Fruit fly (Drosophila melanogaster) whole organism, prepupa: Measurements from ENCODE around the gene CG13707.
A peak's percentile ranks its signal among the peaks of the same experiment; 100 is the strongest.

ENCODE experiments used
- Blimp-1 ChIP-seq: fragments of 200-800 bp; sonication (Bioruptor generic); optimal IDR thresholded peaks from 3 replicates; lab custom pipeline; 2017; ENCODE audit warnings: missing biosample characterization, missing genetic modification characterization, mild to moderate bottlenecking, moderate library complexity, missing genetic modification reagents
- CG10631 ChIP-seq: fragments of 200-800 bp; sonication (Bioruptor generic); optimal IDR thresholded peaks from 2 replicates; lab custom pipeline; 2016; ENCODE audit warnings: missing biosample characterization, missing genetic modification characterization
- CG10669 ChIP-seq: fragments of 200-800 bp; sonication (Bioruptor generic); optimal IDR thresholded peaks from 3 replicates; lab custom pipeline; 2018; ENCODE audit warnings: missing biosample characterization, mild to moderate bottlenecking, missing genetic modification characterization, moderate library complexity
- CG11762 ChIP-seq: fragments of 200-800 bp; sonication (Bioruptor generic); optimal IDR thresholded peaks from 3 replicates; lab custom pipeline; 2016; ENCODE audit warnings: missing biosample characterization, missing genetic modification characterization; ENCODE audit not compliant: insufficient read depth
- CG15336 ChIP-seq: fragments of 200-800 bp; sonication (Bioruptor generic); IDR thresholded peaks from 2 replicates; pipeline ENCODE4 v1.3.6; 2022; ENCODE audit warnings: missing biosample characterization, missing genetic modification characterization
- CG1621 ChIP-seq: fragments of 200-800 bp; sonication (Bioruptor generic); optimal IDR thresholded peaks from 3 replicates; lab custom pipeline; 2018; ENCODE audit warnings: missing biosample characterization, mild to moderate bottlenecking, missing genetic modification characterization
- CG16779 ChIP-seq: fragments of 200-800 bp; sonication (Bioruptor generic); optimal IDR thresholded peaks from 3 replicates; lab custom pipeline; 2017; ENCODE audit warnings: missing biosample characterization, mild to moderate bottlenecking, missing genetic modification characterization
- CG3032 ChIP-seq: fragments of 200-800 bp; optimal IDR thresholded peaks from 2 replicates; lab custom pipeline; 2019; ENCODE audit warnings: missing biosample characterization, mild to moderate bottlenecking, missing genetic modification characterization, moderate library complexity
- CG31627 ChIP-seq: fragments of 200-800 bp; sonication (Bioruptor generic); optimal IDR thresholded peaks from 3 replicates; lab custom pipeline; 2016; ENCODE audit warnings: missing biosample characterization, missing genetic modification characterization
- CG32006 ChIP-seq: fragments of 200-800 bp; sonication (Bioruptor generic); optimal IDR thresholded peaks from 3 replicates; lab custom pipeline; 2017; ENCODE audit warnings: missing biosample characterization, mild to moderate bottlenecking, missing genetic modification characterization
- CG34406 ChIP-seq: fragments of 200-800 bp; sonication (Bioruptor generic); optimal IDR thresholded peaks from 3 replicates; lab custom pipeline; 2016; ENCODE audit warnings: missing biosample characterization, missing genetic modification characterization
- CG3919 ChIP-seq: fragments of 200-800 bp; sonication (Bioruptor generic); optimal IDR thresholded peaks from 3 replicates; lab custom pipeline; 2016; ENCODE audit warnings: missing biosample characterization, missing genetic modification characterization
- CG6792 ChIP-seq: fragments of 200-800 bp; sonication (Bioruptor generic); optimal IDR thresholded peaks from 3 replicates; lab custom pipeline; 2016; ENCODE audit warnings: missing biosample characterization, missing genetic modification characterization
- CG6808 ChIP-seq: fragments of 200-800 bp; sonication (Bioruptor generic); optimal IDR thresholded peaks from 3 replicates; lab custom pipeline; 2017; ENCODE audit warnings: missing biosample characterization, missing genetic modification characterization, mild to moderate bottlenecking, moderate library complexity, missing genetic modification reagents
- CG7368 ChIP-seq: fragments of 200-800 bp; sonication (Bioruptor generic); optimal IDR thresholded peaks from 3 replicates; lab custom pipeline; 2016; ENCODE audit warnings: missing biosample characterization, missing genetic modification characterization
- CG8632 ChIP-seq: fragments of 200-800 bp; sonication (Bioruptor generic); optimal IDR thresholded peaks from 3 replicates; lab custom pipeline; 2016; ENCODE audit warnings: missing biosample characterization, missing genetic modification characterization
- Eip75B ChIP-seq: fragments of 200-800 bp; sonication (Bioruptor generic); optimal IDR thresholded peaks from 3 replicates; lab custom pipeline; 2016; ENCODE audit warnings: missing biosample characterization, missing genetic modification characterization
- Eip93F ChIP-seq: fragments of 200-800 bp; sonication (Bioruptor generic); optimal IDR thresholded peaks from 2 replicates; lab custom pipeline; 2016; ENCODE audit warnings: missing biosample characterization, mild to moderate bottlenecking, missing genetic modification characterization
- Ets21C ChIP-seq: fragments of 200-800 bp; sonication (Bioruptor generic); optimal IDR thresholded peaks from 3 replicates; lab custom pipeline; 2016; ENCODE audit warnings: missing biosample characterization, missing genetic modification characterization
- Gug ChIP-seq: fragments of 200-800 bp; sonication (Bioruptor generic); IDR thresholded peaks from 2 replicates; pipeline ENCODE4 v1.3.6; 2022; ENCODE audit warnings: missing biosample characterization, missing genetic modification characterization
- Hr39 ChIP-seq: fragments of 200-800 bp; sonication (Bioruptor generic); optimal IDR thresholded peaks from 2 replicates; lab custom pipeline; 2016; ENCODE audit warnings: missing biosample characterization, missing genetic modification characterization
- Hr4 ChIP-seq: fragments of 200-800 bp; sonication (Bioruptor generic); optimal IDR thresholded peaks from 3 replicates; lab custom pipeline; 2016; ENCODE audit warnings: missing biosample characterization, missing genetic modification characterization
- Lpt ChIP-seq: fragments of 200-800 bp; sonication (Bioruptor generic); optimal IDR thresholded peaks from 3 replicates; lab custom pipeline; 2016; ENCODE audit warnings: missing biosample characterization, missing genetic modification characterization
- OdsH ChIP-seq: fragments of 200-800 bp; sonication (Bioruptor generic); optimal IDR thresholded peaks from 3 replicates; lab custom pipeline; 2016; ENCODE audit warnings: missing biosample characterization, missing genetic modification characterization
- Smox ChIP-seq: fragments of 200-800 bp; sonication (Bioruptor generic); optimal IDR thresholded peaks from 3 replicates; lab custom pipeline; 2016; ENCODE audit warnings: missing biosample characterization, missing genetic modification characterization
- Sox102F ChIP-seq: fragments of 200-800 bp; sonication (Bioruptor generic); optimal IDR thresholded peaks from 2 replicates; lab custom pipeline; 2016; ENCODE audit warnings: missing biosample characterization, mild to moderate bottlenecking, missing genetic modification characterization
- Sox14 ChIP-seq: fragments of 200-800 bp; sonication (Bioruptor generic); optimal IDR thresholded peaks from 3 replicates; lab custom pipeline; 2016; ENCODE audit warnings: missing biosample characterization, missing genetic modification characterization
- acj6 ChIP-seq: fragments of 200-800 bp; sonication (Bioruptor generic); optimal IDR thresholded peaks from 3 replicates; lab custom pipeline; 2016; ENCODE audit warnings: missing biosample characterization, missing genetic modification characterization
- cyc ChIP-seq: fragments of 200-800 bp; sonication (Bioruptor generic); optimal IDR thresholded peaks from 3 replicates; lab custom pipeline; 2016; ENCODE audit warnings: missing biosample characterization, missing genetic modification characterization
- dac ChIP-seq: fragments of 200-800 bp; sonication (Bioruptor generic); optimal IDR thresholded peaks from 2 replicates; lab custom pipeline; 2017; ENCODE audit warnings: missing biosample characterization, mild to moderate bottlenecking, missing genetic modification characterization
- eg ChIP-seq: fragments of 200-800 bp; sonication (Bioruptor generic); IDR thresholded peaks from 3 replicates; pipeline ENCODE4 v1.3.6; 2022; ENCODE audit warnings: missing biosample characterization, missing genetic modification characterization
- fd59A ChIP-seq: fragments of 200-800 bp; sonication (Bioruptor generic); optimal IDR thresholded peaks from 2 replicates; lab custom pipeline; 2017; ENCODE audit warnings: missing biosample characterization, mild to moderate bottlenecking, missing genetic modification characterization, missing genetic modification reagents
- fd85E ChIP-seq: fragments of 200-800 bp; sonication (Bioruptor generic); optimal IDR thresholded peaks from 3 replicates; lab custom pipeline; 2016; ENCODE audit warnings: missing biosample characterization, missing genetic modification characterization
- fkh ChIP-seq: fragments of 200-800 bp; sonication (Bioruptor generic); optimal IDR thresholded peaks from 3 replicates; lab custom pipeline; 2017; ENCODE audit warnings: missing biosample characterization, mild to moderate bottlenecking, missing genetic modification characterization, moderate library complexity
- salr ChIP-seq, 2 experiments: fragments of 200-800 bp; sonication (Bioruptor generic); optimal IDR thresholded peaks; 3 replicates each; lab custom pipeline; 2016 to 2018; ENCODE audit warnings: missing biosample characterization in 2 of 2, missing genetic modification characterization in 2 of 2, mild to moderate bottlenecking in 1 of 2
- svp ChIP-seq: fragments of 200-800 bp; sonication (Bioruptor generic); peaks from one replicate; lab custom pipeline; 2016; ENCODE audit warnings: missing biosample characterization, missing genetic modification characterization
- vri ChIP-seq: fragments of 200-800 bp; sonication (Bioruptor generic); optimal IDR thresholded peaks from 3 replicates; lab custom pipeline; 2016; ENCODE audit warnings: missing biosample characterization, mild to moderate bottlenecking, missing genetic modification characterization

CG13707 gene

DNA sequence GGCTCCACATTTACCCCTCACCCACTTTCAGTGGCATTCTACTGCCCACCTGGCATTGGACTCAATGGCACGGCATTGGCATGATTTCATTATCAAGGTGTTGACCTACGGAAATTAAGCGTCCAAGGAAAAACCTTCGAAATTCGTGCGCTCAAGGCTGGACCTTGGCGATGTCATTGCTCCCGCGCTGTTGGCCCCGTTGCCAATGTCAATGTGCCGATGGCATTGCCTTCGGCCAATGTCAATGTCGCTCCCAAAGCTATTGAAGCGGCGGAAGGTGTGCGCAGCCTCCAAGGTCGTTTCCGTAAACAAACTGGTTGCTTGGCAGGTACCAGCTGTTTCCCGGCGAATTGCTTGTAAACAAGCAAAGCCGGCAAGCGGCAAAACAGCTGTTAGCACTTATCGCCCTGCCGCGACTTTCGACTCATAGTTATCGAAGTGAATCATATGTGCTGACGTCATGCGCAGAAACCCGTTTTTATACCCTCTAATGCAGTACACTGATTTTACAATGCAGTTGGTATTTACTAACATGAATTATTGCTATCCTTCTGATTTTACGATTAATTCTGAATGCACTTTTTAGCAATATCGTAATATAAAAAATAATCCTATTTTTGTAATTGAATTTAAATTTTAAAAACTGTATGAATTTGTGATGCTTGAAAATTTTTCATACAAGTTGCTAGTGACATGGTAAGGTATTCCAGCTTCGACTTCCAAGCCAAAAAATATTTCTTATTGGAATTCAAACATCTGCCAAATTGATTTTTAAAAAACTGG is 15.4 kb downstream of the CG13707 start (continued):
- TF ChIP-seq salr (GFP tag; optimal IDR thresholded peaks at IDR 0.05; lab: Kevin White, UChicago) (peak; percentile 80 to 94), svp (peak; percentile 98), CG11762 (GFP tag; lab: Kevin White, UChicago) (peak; percentile 90), Gug (GFP tag; lab: Robert Waterston, UW) (peak; percentile 94), Eip93F (GFP tag; lab: Kevin White, UChicago) (peak; percentile 73), CG6792 (peak; percentile 94), Eip75B (GFP tag; lab: Kevin White, UChicago) (peak; percentile 92), CG15336 (GFP tag; lab: Robert Waterston, UW) (peak; percentile 98), dac (GFP tag; lab: Kevin White, UChicago) (no peak)

DNA sequence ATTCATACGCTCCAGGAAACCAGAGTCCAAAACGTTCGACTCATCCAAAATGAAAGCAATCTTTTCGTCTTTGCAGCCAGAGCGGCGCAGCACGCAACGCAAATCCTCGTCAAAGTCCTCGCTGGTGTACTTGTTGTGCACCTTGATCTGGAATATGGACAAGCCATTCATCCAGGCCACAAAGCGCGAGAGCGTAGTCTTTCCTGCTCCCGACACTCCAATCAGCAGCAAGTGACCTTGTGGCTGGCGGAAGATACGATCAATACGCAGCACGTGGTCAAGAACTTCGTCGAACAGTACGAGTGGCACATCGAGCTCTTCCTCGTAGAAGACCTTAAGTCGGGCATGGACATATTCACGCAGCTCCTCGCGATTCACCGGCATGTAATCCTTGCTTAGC is 25.7 kb downstream of the CG13707 start:
- TF ChIP-seq acj6 (GFP tag; lab: Kevin White, UChicago): no peak
- no peak for TF ChIP-seq CG32006 (GFP tag; lab: Kevin White, UChicago)
- TF ChIP-seq CG8632 (GFP tag; lab: Kevin White, UChicago): no peak
- no peak for TF ChIP-seq fd59A (GFP tag; lab: Kevin White, UChicago)
- no peak for TF ChIP-seq Hr4 (GFP tag; lab: Kevin White, UChicago)
- TF ChIP-seq CG3032 (tag; lab: Kevin White, UChicago): no peak
- TF ChIP-seq OdsH (GFP tag; lab: Kevin White, UChicago): no peak
- no peak for TF ChIP-seq Eip93F (GFP tag; lab: Kevin White, UChicago)
- no peak for TF ChIP-seq eg
- TF ChIP-seq fkh: no peak
- TF ChIP-seq Smox: no peak

DNA sequence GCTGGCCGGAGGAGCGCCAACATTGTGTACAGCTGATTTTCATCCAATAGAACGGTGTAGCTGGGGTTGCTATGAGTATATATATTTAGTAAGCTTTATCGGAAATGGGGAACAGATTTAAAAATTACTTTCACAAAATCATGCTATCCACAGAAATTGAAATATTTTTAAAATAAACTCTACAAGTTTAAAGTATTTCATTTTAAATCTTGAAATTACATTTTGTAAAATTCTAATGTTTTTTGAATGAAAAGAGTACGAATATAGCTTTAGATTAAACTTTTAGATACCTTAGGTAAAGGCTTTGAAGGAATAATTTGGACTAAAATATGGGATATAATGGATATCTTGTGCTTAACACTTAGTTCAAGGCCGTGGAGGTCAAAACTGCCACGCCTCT is 32.6 kb downstream of the CG13707 start, which contains the start of gene CG18808:
TSS of gene CG18808 (minus strand) at position 101 of the 400 bp plus-strand sequence.
- no peak for TF ChIP-seq CG10669
- TF ChIP-seq Sox102F (GFP tag; lab: Kevin White, UChicago): no peak
- no peak for TF ChIP-seq Blimp-1 (GFP tag; lab: Kevin White, UChicago)
- TF ChIP-seq CG34406 (GFP tag; lab: Kevin White, UChicago): no peak
- TF ChIP-seq cyc (GFP tag; lab: Kevin White, UChicago): no peak
- TF ChIP-seq vri (GFP tag; lab: Kevin White, UChicago): no peak
- TF ChIP-seq fd85E (GFP tag; lab: Kevin White, UChicago): no peak
- TF ChIP-seq CG31627: no peak
- no peak for TF ChIP-seq Hr39 (GFP tag; lab: Kevin White, UChicago)
- TF ChIP-seq salr (GFP tag; optimal IDR thresholded peaks at IDR 0.05; lab: Kevin White, UChicago): no peak
- no peak for TF ChIP-seq CG16779 (tag; lab: Kevin White, UChicago)
- TF ChIP-seq Ets21C: no peak
- TF ChIP-seq CG7368: no peak
- TF ChIP-seq Sox14: no peak
- no peak for TF ChIP-seq CG32006 (GFP tag; lab: Kevin White, UChicago)
- TF ChIP-seq CG15336 (GFP tag; lab: Robert Waterston, UW): no peak
- TF ChIP-seq CG8632 (GFP tag; lab: Kevin White, UChicago): no peak

DNA sequence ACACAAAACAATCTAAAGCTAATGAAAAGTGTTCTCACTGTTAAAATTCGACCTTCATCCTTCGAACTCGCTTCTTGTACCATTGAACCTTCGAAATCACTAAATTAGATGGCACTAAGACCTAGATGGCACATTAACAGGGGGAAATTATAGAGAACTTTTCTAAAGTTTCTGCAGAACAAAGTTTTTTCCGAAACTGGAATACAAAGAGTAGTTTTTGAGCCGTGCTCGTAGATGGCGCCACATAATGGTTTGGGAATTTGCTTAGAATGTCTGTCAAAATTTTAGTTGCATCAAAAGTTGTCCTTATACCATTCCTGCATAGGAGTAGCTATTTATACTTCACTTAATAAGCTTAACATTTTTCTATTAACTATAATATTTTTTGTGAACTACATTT is 34.2 kb downstream of the CG13707 start:
- TF ChIP-seq CG3919 (GFP tag; lab: Kevin White, UChicago) (no peak), Sox14 (no peak), OdsH (GFP tag; lab: Kevin White, UChicago) (no peak), Lpt (GFP tag; lab: Kevin White, UChicago) (no peak), Hr39 (GFP tag; lab: Kevin White, UChicago) (no peak), CG6808 (no peak), fkh (no peak), CG3032 (tag; lab: Kevin White, UChicago) (no peak), CG34406 (GFP tag; lab: Kevin White, UChicago) (no peak), svp (no peak), salr (GFP tag; optimal IDR thresholded peaks at IDR 0.05; lab: Kevin White, UChicago) (no peak), CG10631 (GFP tag; lab: Kevin White, UChicago) (no peak), CG1621 (tag; lab: Kevin White, UChicago) (no peak), Sox102F (GFP tag; lab: Kevin White, UChicago) (no peak), fd59A (GFP tag; lab: Kevin White, UChicago) (no peak)
